Fruit fly (Drosophila melanogaster) whole organism, embryonic: ENCODE data around the gene CG10801.
A peak's percentile ranks its signal among the peaks of the same experiment; 100 is the strongest.

Experiments
- ATbp ChIP-seq: fragments of 200-800 bp; sonication (Bioruptor generic); optimal IDR thresholded peaks from 2 replicates; lab custom pipeline; 2017; ENCODE audit warnings: missing biosample characterization, mild to moderate bottlenecking, missing genetic modification characterization, missing genetic modification reagents
- Awh ChIP-seq: fragments of 200-800 bp; sonication (Bioruptor generic); IDR thresholded peaks from 2 replicates; pipeline ENCODE4, ENCODE4 v1.3.6; 2022; ENCODE audit warnings: missing biosample characterization, missing genetic modification characterization
- BtbVII ChIP-seq: fragments of 200-800 bp; sonication (Bioruptor generic); optimal IDR thresholded peaks from 3 replicates; lab custom pipeline; 2017; ENCODE audit warnings: missing biosample characterization, mild to moderate bottlenecking, missing genetic modification characterization
- CG11456 ChIP-seq: fragments of 200-800 bp; sonication (Bioruptor generic); IDR thresholded peaks from 3 replicates; pipeline ENCODE4 v1.3.6; 2022; ENCODE audit warnings: missing biosample characterization, missing genetic modification characterization
- CG12299 ChIP-seq: fragments of 200-800 bp; sonication (Bioruptor generic); optimal IDR thresholded peaks from 2 replicates; lab custom pipeline; 2018; ENCODE audit warnings: missing biosample characterization, mild to moderate bottlenecking, missing genetic modification characterization
- CG13287 ChIP-seq: fragments of 200-800 bp; sonication (Bioruptor generic); IDR thresholded peaks from 2 replicates; pipeline ENCODE4 v1.3.6; 2022; ENCODE audit warnings: missing biosample characterization, missing genetic modification characterization; ENCODE audit not compliant: partially characterized antibody
- CG1529 ChIP-seq: fragments of 200-800 bp; sonication (Bioruptor generic); optimal IDR thresholded peaks from 3 replicates; lab custom pipeline; 2018; ENCODE audit warnings: missing biosample characterization, missing genetic modification characterization
- CG17361 ChIP-seq: fragments of 200-800 bp; sonication (Bioruptor generic); IDR thresholded peaks from 3 replicates; pipeline ENCODE4 v1.3.6; 2022; ENCODE audit warnings: missing biosample characterization, missing genetic modification characterization
- CG1792 ChIP-seq: fragments of 200-800 bp; sonication (Bioruptor generic); optimal IDR thresholded peaks from 2 replicates; lab custom pipeline; 2016; ENCODE audit warnings: missing biosample characterization, missing genetic modification characterization
- CG2199 ChIP-seq: fragments of 200-800 bp; sonication (Bioruptor generic); IDR thresholded peaks from 3 replicates; pipeline ENCODE4 v1.3.6; 2022; ENCODE audit warnings: missing biosample characterization, missing genetic modification characterization
- CG2875 ChIP-seq: fragments of 200-800 bp; sonication (Bioruptor generic); optimal IDR thresholded peaks from 2 replicates; lab custom pipeline; 2017; ENCODE audit warnings: missing biosample characterization, mild to moderate bottlenecking, missing genetic modification characterization, missing genetic modification reagents
- CG2889 ChIP-seq: fragments of 200-800 bp; sonication (Bioruptor generic); IDR thresholded peaks from 3 replicates; pipeline ENCODE4 v1.3.6; 2022; ENCODE audit warnings: missing biosample characterization, missing genetic modification characterization
- CG32767 ChIP-seq: fragments of 200-800 bp; sonication (Bioruptor generic); IDR thresholded peaks from 2 replicates; pipeline ENCODE4 v1.3.6; 2022; ENCODE audit warnings: missing biosample characterization, missing genetic modification characterization
- CG3726 ChIP-seq: fragments of 200-800 bp; sonication (Bioruptor generic); IDR thresholded peaks from 3 replicates; pipeline ENCODE4, ENCODE4 v1.3.6; 2022; ENCODE audit warnings: missing biosample characterization, missing genetic modification characterization
- CG4328 ChIP-seq: fragments of 200-800 bp; sonication (Bioruptor generic); optimal IDR thresholded peaks from 3 replicates; lab custom pipeline; 2017; ENCODE audit warnings: missing biosample characterization, missing genetic modification reagents, missing genetic modification characterization
- CG43689 ChIP-seq: fragments of 200-800 bp; sonication (Bioruptor generic); IDR thresholded peaks from 2 replicates; pipeline ENCODE4 v1.3.6; 2022; ENCODE audit warnings: missing biosample characterization, missing genetic modification characterization
- CG5953 ChIP-seq: fragments of 200-800 bp; sonication (Bioruptor generic); IDR thresholded peaks from 2 replicates; pipeline ENCODE4 v1.3.6; 2022; ENCODE audit warnings: missing biosample characterization, missing genetic modification characterization
- CG6854 ChIP-seq: fragments of 200-800 bp; sonication (Bioruptor generic); optimal IDR thresholded peaks from 3 replicates; lab custom pipeline; 2017; ENCODE audit warnings: missing biosample characterization, mild to moderate bottlenecking, missing genetic modification characterization
- CG7745 ChIP-seq: fragments of 200-800 bp; sonication (Bioruptor generic); optimal IDR thresholded peaks from 2 replicates; lab custom pipeline; 2018; ENCODE audit warnings: missing biosample characterization, mild to moderate bottlenecking, missing genetic modification characterization, moderate library complexity
- CG7987 ChIP-seq: fragments of 200-800 bp; sonication (Bioruptor generic); optimal IDR thresholded peaks from 2 replicates; lab custom pipeline; 2018; ENCODE audit warnings: missing biosample characterization, mild to moderate bottlenecking, missing genetic modification characterization, moderate library complexity
- Dfd ChIP-seq, 2 experiments: fragments of >200 bp; optimal IDR thresholded peaks; 2 replicates each; lab custom pipeline; 2017; ENCODE audit warnings: missing biosample characterization in 2 of 2, missing genetic modification characterization in 2 of 2
- Ets65A ChIP-seq: fragments of 200-800 bp; sonication (Bioruptor generic); peaks from one replicate; lab custom pipeline; 2016; ENCODE audit warnings: missing biosample characterization, missing genetic modification characterization
- Gug ChIP-seq: fragments of 200-800 bp; sonication (Bioruptor generic); IDR thresholded peaks from 4 replicates; pipeline ENCODE4 v1.3.6; 2022; ENCODE audit warnings: missing biosample characterization, missing genetic modification characterization
- HHEX ChIP-seq: fragments of 200-800 bp; sonication (Bioruptor generic); optimal IDR thresholded peaks from 3 replicates; lab custom pipeline; 2017; ENCODE audit warnings: missing biosample characterization, mild to moderate bottlenecking, missing genetic modification characterization, missing genetic modification reagents
- Hand ChIP-seq: fragments of 200-800 bp; sonication (Bioruptor generic); optimal IDR thresholded peaks from 2 replicates; lab custom pipeline; 2017; ENCODE audit warnings: mild to moderate bottlenecking, missing biosample characterization, missing genetic modification reagents, missing genetic modification characterization
- Hr51 ChIP-seq, 2 experiments: fragments of 200-800 bp; sonication (Bioruptor generic); optimal IDR thresholded peaks; 2 replicates in 1 of 2; 3 replicates in 1 of 2; lab custom pipeline; 2016 to 2018; ENCODE audit warnings: missing biosample characterization in 2 of 2, missing genetic modification characterization in 2 of 2, mild to moderate bottlenecking in 1 of 2, moderate library complexity in 1 of 2
- Jarid2 ChIP-seq: fragments of 200-800 bp; sonication (Bioruptor generic); optimal IDR thresholded peaks from 3 replicates; lab custom pipeline; 2017; ENCODE audit warnings: mild to moderate bottlenecking, missing biosample characterization, missing genetic modification reagents, missing genetic modification characterization
- Myb ChIP-seq: fragments of 200-800 bp; sonication (Bioruptor generic); optimal IDR thresholded peaks from 2 replicates; lab custom pipeline; 2016; ENCODE audit warnings: missing biosample characterization, missing genetic modification characterization
- NFAT ChIP-seq: fragments of 200-800 bp; sonication (Bioruptor generic); IDR thresholded peaks from 2 replicates; pipeline ENCODE4 v1.3.6; 2022; ENCODE audit warnings: missing biosample characterization, missing genetic modification characterization
- TFAM ChIP-seq: fragments of 200-800 bp; sonication (Bioruptor generic); optimal IDR thresholded peaks from 2 replicates; lab custom pipeline; 2017; ENCODE audit warnings: missing biosample characterization, missing genetic modification characterization, inconsistent platforms
- ci ChIP-seq: fragments of 200-800 bp; sonication (Bioruptor generic); IDR thresholded peaks from 3 replicates; pipeline ENCODE4 v1.3.6; 2022; ENCODE audit warnings: missing biosample characterization, missing genetic modification characterization
- croc ChIP-seq: fragments of 200-800 bp; sonication (Bioruptor generic); conservative IDR thresholded peaks from 3 replicates; pipeline ENCODE4 v1.3.6; 2022; ENCODE audit warnings: missing biosample characterization, missing genetic modification characterization
- dmrt11E ChIP-seq: fragments of 200-800 bp; sonication (Bioruptor generic); optimal IDR thresholded peaks from 3 replicates; lab custom pipeline; 2018; ENCODE audit warnings: missing biosample characterization, mild to moderate bottlenecking, missing genetic modification characterization, moderate library complexity
- dmrt99B ChIP-seq: fragments of 200-800 bp; sonication (Bioruptor generic); optimal IDR thresholded peaks from 2 replicates; lab custom pipeline; 2018; ENCODE audit warnings: missing biosample characterization, mild to moderate bottlenecking, missing genetic modification characterization, moderate library complexity
- dysf ChIP-seq: fragments of 200-800 bp; sonication (Bioruptor generic); IDR thresholded peaks from 3 replicates; pipeline ENCODE4 v1.3.6; 2022; ENCODE audit warnings: missing biosample characterization, missing genetic modification characterization
- fd102C ChIP-seq: fragments of 200-800 bp; sonication (Bioruptor generic); optimal IDR thresholded peaks from 2 replicates; lab custom pipeline; 2018; ENCODE audit warnings: missing biosample characterization, mild to moderate bottlenecking, missing genetic modification characterization, moderate library complexity
- fd64A ChIP-seq: fragments of 200-800 bp; sonication (Bioruptor generic); optimal IDR thresholded peaks from 3 replicates; lab custom pipeline; 2018; ENCODE audit warnings: missing biosample characterization, mild to moderate bottlenecking, missing genetic modification characterization
- grn ChIP-seq: fragments of 200-800 bp; sonication (Bioruptor generic); optimal IDR thresholded peaks from 3 replicates; lab custom pipeline; 2017; ENCODE audit warnings: missing biosample characterization, missing genetic modification characterization
- hbn ChIP-seq: fragments of 200-800 bp; sonication (Bioruptor generic); IDR thresholded peaks from 2 replicates; pipeline ENCODE4 v1.3.6; 2022; ENCODE audit warnings: missing biosample characterization, missing genetic modification characterization; ENCODE audit not compliant: partially characterized antibody
- insv ChIP-seq, 2 experiments: fragments of 200-800 bp; sonication (Bioruptor generic); optimal IDR thresholded peaks; 3 replicates each; lab custom pipeline; 2016 to 2018; ENCODE audit warnings: missing biosample characterization in 2 of 2, missing genetic modification characterization in 2 of 2
- knrl ChIP-seq: fragments of 200-800 bp; sonication (Bioruptor generic); IDR thresholded peaks from 3 replicates; pipeline ENCODE4 v1.3.6; 2022; ENCODE audit warnings: missing biosample characterization, missing genetic modification characterization; ENCODE audit not compliant: partially characterized antibody
- lbe ChIP-seq: fragments of 200-800 bp; sonication (Bioruptor generic); optimal IDR thresholded peaks from 2 replicates; lab custom pipeline; 2016; ENCODE audit warnings: missing biosample characterization, mild to moderate bottlenecking, missing genetic modification characterization
- lilli ChIP-seq: fragments of 200-800 bp; sonication (Bioruptor generic); optimal IDR thresholded peaks from 3 replicates; lab custom pipeline; 2016; ENCODE audit warnings: missing biosample characterization, missing genetic modification characterization
- lola ChIP-seq, 3 experiments: fragments of >200 bp in 2 of 3; fragments of 200-800 bp in 1 of 3; sonication (Bioruptor generic) in 1 of 3; optimal IDR thresholded peaks; 2 replicates each; lab custom pipeline; 2017 to 2019; ENCODE audit warnings: missing biosample characterization in 3 of 3, missing genetic modification characterization in 3 of 3, mild to moderate bottlenecking in 1 of 3, moderate library complexity in 1 of 3
- lov ChIP-seq, 2 experiments: fragments of 200-800 bp in 1 of 2; fragments of >200 bp in 1 of 2; sonication (Bioruptor generic) in 1 of 2; IDR thresholded peaks in 1 of 2; optimal IDR thresholded peaks in 1 of 2; 2 replicates in 1 of 2; 3 replicates in 1 of 2; pipeline versions ENCODE4 v1.3.6 to Lab custom; 2017 to 2022; ENCODE audit warnings: missing biosample characterization in 1 of 2, missing genetic modification characterization in 1 of 2
- nmo ChIP-seq: fragments of 200-800 bp; sonication (Bioruptor generic); optimal IDR thresholded peaks from 2 replicates; lab custom pipeline; 2018; ENCODE audit warnings: missing biosample characterization, mild to moderate bottlenecking, missing genetic modification characterization, moderate library complexity
- p53 ChIP-seq: fragments of 200-800 bp; sonication (Bioruptor generic); optimal IDR thresholded peaks from 2 replicates; lab custom pipeline; 2016; ENCODE audit warnings: missing biosample characterization, missing genetic modification characterization
- slbo ChIP-seq: fragments of 200-800 bp; sonication (Bioruptor generic); IDR thresholded peaks from 2 replicates; pipeline ENCODE4 v1.3.6; 2022; ENCODE audit warnings: missing biosample characterization, missing genetic modification characterization
- slou ChIP-seq: fragments of 200-800 bp; sonication (Bioruptor generic); optimal IDR thresholded peaks from 3 replicates; lab custom pipeline; 2016; ENCODE audit warnings: missing biosample characterization, missing genetic modification characterization
- sug ChIP-seq: fragments of 200-800 bp; optimal IDR thresholded peaks from 2 replicates; lab custom pipeline; 2019; ENCODE audit warnings: missing biosample characterization, mild to moderate bottlenecking, missing genetic modification characterization, moderate library complexity
- zen2 ChIP-seq: fragments of 200-800 bp; sonication (Bioruptor generic); IDR thresholded peaks from 3 replicates; pipeline ENCODE4 v1.3.6; 2022; ENCODE audit warnings: missing biosample characterization, missing genetic modification characterization; ENCODE audit not compliant: partially characterized antibody

CG10801 gene

dm6 chrX:3454715-3455114 is 5.7 kb upstream of the CG10801 start (continued):
- TF ChIP-seq slou (no peak), CG2889 (GFP tag; lab: Robert Waterston, UW) (no peak), HHEX (GFP tag; lab: Kevin White, UChicago) (no peak), hbn (GFP tag; lab: Robert Waterston, UW) (no peak), knrl (no peak), CG1792 (no peak), p53 (GFP tag; lab: Kevin White, UChicago) (no peak), CG13287 (no peak), Jarid2 (no peak), NFAT (no peak), TFAM (GFP tag; lab: Kevin White, UChicago) (no peak), fd102C (GFP tag; lab: Kevin White, UChicago) (no peak), dmrt11E (tag; lab: Kevin White, UChicago) (peak; percentile 12), lbe (GFP tag; lab: Kevin White, UChicago) (no peak), zen2 (GFP tag; lab: Robert Waterston, UW) (no peak), CG7987 (no peak), Myb (no peak), CG17361 (GFP tag; lab: Robert Waterston, UW) (no peak), CG4328 (GFP tag; lab: Kevin White, UChicago) (no peak), lola (GFP tag; optimal IDR thresholded peaks at IDR 0.05; lab: Kevin White, UChicago) (no peak), CG6854 (no peak), CG2875 (GFP tag; lab: Kevin White, UChicago) (peak; percentile 25), CG2199 (GFP tag; lab: Robert Waterston, UW) (no peak), grn (GFP tag; lab: Kevin White, UChicago) (no peak), Gug (GFP tag; lab: Robert Waterston, UW) (no peak), CG12299 (tag; lab: Kevin White, UChicago) (no peak), fd64A (GFP tag; lab: Kevin White, UChicago) (no peak), Ets65A (GFP tag; lab: Kevin White, UChicago) (no peak), nmo (peak; percentile 18), dysf (no peak), lov (optimal IDR thresholded peaks at IDR 0.05; lab: Kevin White, UChicago) (no peak), lov (GFP tag; IDR thresholded peaks at IDR 0.05; lab: Robert Waterston, UW) (no peak), Awh (GFP tag; lab: Robert Waterston, UW) (no peak), CG1529 (GFP tag; lab: Kevin White, UChicago) (peak; percentile 6), Hand (no peak), ci (GFP tag; lab: Robert Waterston, UW) (peak; percentile 45; the same call in 1 of the 3 replicates), sug (tag; lab: Kevin White, UChicago) (no peak), ATbp (GFP tag; lab: Kevin White, UChicago) (peak; percentile 9), lilli (GFP tag; lab: Kevin White, UChicago) (no peak), BtbVII (GFP tag; lab: Kevin White, UChicago) (no peak), croc (GFP tag; lab: Robert Waterston, UW) (no peak), dmrt99B (tag; lab: Kevin White, UChicago) (peak; percentile 25), CG3726 (no peak), CG11456 (GFP tag; lab: Robert Waterston, UW) (no peak), insv (GFP tag; optimal IDR thresholded peaks at IDR 0.05; lab: Kevin White, UChicago) (no peak), CG32767 (GFP tag; lab: Robert Waterston, UW) (no peak), CG7745 (tag; lab: Kevin White, UChicago) (no peak), CG43689 (no peak), CG5953 (no peak), slbo (GFP tag; lab: Robert Waterston, UW) (no peak), Dfd (GFP tag; optimal IDR thresholded peaks at IDR 0.05; lab: Kevin White, UChicago) (no peak), Hr51 (GFP tag; optimal IDR thresholded peaks at IDR 0.05; lab: Kevin White, UChicago) (peak in 1 of 2 experiments; percentile 25)
